Fruit fly (Drosophila melanogaster) whole organism, prepupa: ENCODE data around the gene Uck.

Source experiments
- Blimp-1 ChIP-seq: fragments of 200-800 bp; sonication (Bioruptor generic); optimal IDR thresholded peaks from 3 replicates; lab custom pipeline; 2017; ENCODE audit warnings: missing biosample characterization, missing genetic modification characterization, mild to moderate bottlenecking, moderate library complexity, missing genetic modification reagents
- CG10631 ChIP-seq: fragments of 200-800 bp; sonication (Bioruptor generic); optimal IDR thresholded peaks from 2 replicates; lab custom pipeline; 2016; ENCODE audit warnings: missing biosample characterization, missing genetic modification characterization
- CG10669 ChIP-seq: fragments of 200-800 bp; sonication (Bioruptor generic); optimal IDR thresholded peaks from 3 replicates; lab custom pipeline; 2018; ENCODE audit warnings: missing biosample characterization, mild to moderate bottlenecking, missing genetic modification characterization, moderate library complexity
- CG11294 ChIP-seq: fragments of 200-800 bp; sonication (Bioruptor generic); IDR thresholded peaks from 2 replicates; pipeline ENCODE4 v1.3.6; 2022; ENCODE audit warnings: missing biosample characterization, missing genetic modification characterization
- CG11762 ChIP-seq: fragments of 200-800 bp; sonication (Bioruptor generic); optimal IDR thresholded peaks from 3 replicates; lab custom pipeline; 2016; ENCODE audit warnings: missing biosample characterization, missing genetic modification characterization; ENCODE audit not compliant: insufficient read depth
- CG15336 ChIP-seq: fragments of 200-800 bp; sonication (Bioruptor generic); IDR thresholded peaks from 2 replicates; pipeline ENCODE4 v1.3.6; 2022; ENCODE audit warnings: missing biosample characterization, missing genetic modification characterization
- CG1621 ChIP-seq: fragments of 200-800 bp; sonication (Bioruptor generic); optimal IDR thresholded peaks from 3 replicates; lab custom pipeline; 2018; ENCODE audit warnings: missing biosample characterization, mild to moderate bottlenecking, missing genetic modification characterization
- CG16779 ChIP-seq: fragments of 200-800 bp; sonication (Bioruptor generic); optimal IDR thresholded peaks from 3 replicates; lab custom pipeline; 2017; ENCODE audit warnings: missing biosample characterization, mild to moderate bottlenecking, missing genetic modification characterization
- CG31627 ChIP-seq: fragments of 200-800 bp; sonication (Bioruptor generic); optimal IDR thresholded peaks from 3 replicates; lab custom pipeline; 2016; ENCODE audit warnings: missing biosample characterization, missing genetic modification characterization
- CG32006 ChIP-seq: fragments of 200-800 bp; sonication (Bioruptor generic); optimal IDR thresholded peaks from 3 replicates; lab custom pipeline; 2017; ENCODE audit warnings: missing biosample characterization, mild to moderate bottlenecking, missing genetic modification characterization
- CG34406 ChIP-seq: fragments of 200-800 bp; sonication (Bioruptor generic); optimal IDR thresholded peaks from 3 replicates; lab custom pipeline; 2016; ENCODE audit warnings: missing biosample characterization, missing genetic modification characterization
- CG4318 ChIP-seq: fragments of 200-800 bp; sonication (Bioruptor generic); optimal IDR thresholded peaks from 3 replicates; lab custom pipeline; 2017; ENCODE audit warnings: missing biosample characterization, mild to moderate bottlenecking, missing genetic modification characterization
- CG6163 ChIP-seq: fragments of 200-800 bp; sonication (Bioruptor generic); IDR thresholded peaks from 3 replicates; pipeline ENCODE4 v1.3.6; 2022; ENCODE audit warnings: missing biosample characterization, missing genetic modification characterization
- CG6276 ChIP-seq: fragments of 200-800 bp; sonication (Bioruptor generic); optimal IDR thresholded peaks from 2 replicates; lab custom pipeline; 2017; ENCODE audit warnings: missing biosample characterization, mild to moderate bottlenecking, missing genetic modification characterization
- CG6808 ChIP-seq: fragments of 200-800 bp; sonication (Bioruptor generic); optimal IDR thresholded peaks from 3 replicates; lab custom pipeline; 2017; ENCODE audit warnings: missing biosample characterization, missing genetic modification characterization, mild to moderate bottlenecking, moderate library complexity, missing genetic modification reagents
- CG6854 ChIP-seq: fragments of 200-800 bp; sonication (Bioruptor generic); optimal IDR thresholded peaks from 2 replicates; lab custom pipeline; 2017; ENCODE audit warnings: missing biosample characterization, mild to moderate bottlenecking, missing genetic modification characterization
- CG7368 ChIP-seq: fragments of 200-800 bp; sonication (Bioruptor generic); optimal IDR thresholded peaks from 3 replicates; lab custom pipeline; 2016; ENCODE audit warnings: missing biosample characterization, missing genetic modification characterization
- CG8119 ChIP-seq: fragments of 200-800 bp; sonication (Bioruptor generic); IDR thresholded peaks from 3 replicates; pipeline ENCODE4 v1.3.6; 2022; ENCODE audit warnings: missing biosample characterization, missing genetic modification characterization
- CG8319 ChIP-seq: fragments of 200-800 bp; sonication (Bioruptor generic); optimal IDR thresholded peaks from 3 replicates; lab custom pipeline; 2016; ENCODE audit warnings: missing biosample characterization, missing genetic modification characterization
- CG8632 ChIP-seq: fragments of 200-800 bp; sonication (Bioruptor generic); optimal IDR thresholded peaks from 3 replicates; lab custom pipeline; 2016; ENCODE audit warnings: missing biosample characterization, missing genetic modification characterization
- CG9139 ChIP-seq: fragments of 200-800 bp; sonication (Bioruptor generic); optimal IDR thresholded peaks from 3 replicates; lab custom pipeline; 2017; ENCODE audit warnings: missing biosample characterization, mild to moderate bottlenecking, missing genetic modification characterization
- Eip75B ChIP-seq: fragments of 200-800 bp; sonication (Bioruptor generic); optimal IDR thresholded peaks from 3 replicates; lab custom pipeline; 2016; ENCODE audit warnings: missing biosample characterization, missing genetic modification characterization
- Eip93F ChIP-seq: fragments of 200-800 bp; sonication (Bioruptor generic); optimal IDR thresholded peaks from 2 replicates; lab custom pipeline; 2016; ENCODE audit warnings: missing biosample characterization, mild to moderate bottlenecking, missing genetic modification characterization
- Ets21C ChIP-seq: fragments of 200-800 bp; sonication (Bioruptor generic); optimal IDR thresholded peaks from 3 replicates; lab custom pipeline; 2016; ENCODE audit warnings: missing biosample characterization, missing genetic modification characterization
- Ets96B ChIP-seq: fragments of 200-800 bp; optimal IDR thresholded peaks from 2 replicates; lab custom pipeline; 2019; ENCODE audit warnings: missing biosample characterization, mild to moderate bottlenecking, missing genetic modification characterization, moderate library complexity
- Hr38 ChIP-seq: sonication (Bioruptor generic); optimal IDR thresholded peaks from 2 replicates; lab custom pipeline; 2016; ENCODE audit warnings: missing biosample characterization, missing genetic modification characterization
- Hr39 ChIP-seq: fragments of 200-800 bp; sonication (Bioruptor generic); optimal IDR thresholded peaks from 2 replicates; lab custom pipeline; 2016; ENCODE audit warnings: missing biosample characterization, missing genetic modification characterization
- Lpt ChIP-seq: fragments of 200-800 bp; sonication (Bioruptor generic); optimal IDR thresholded peaks from 3 replicates; lab custom pipeline; 2016; ENCODE audit warnings: missing biosample characterization, missing genetic modification characterization
- OdsH ChIP-seq: fragments of 200-800 bp; sonication (Bioruptor generic); optimal IDR thresholded peaks from 3 replicates; lab custom pipeline; 2016; ENCODE audit warnings: missing biosample characterization, missing genetic modification characterization
- Sox102F ChIP-seq: fragments of 200-800 bp; sonication (Bioruptor generic); optimal IDR thresholded peaks from 2 replicates; lab custom pipeline; 2016; ENCODE audit warnings: missing biosample characterization, mild to moderate bottlenecking, missing genetic modification characterization
- Sox15 ChIP-seq: fragments of 200-800 bp; sonication (Bioruptor generic); optimal IDR thresholded peaks from 3 replicates; lab custom pipeline; 2016; ENCODE audit warnings: missing biosample characterization, missing genetic modification characterization
- achi ChIP-seq: fragments of 200-800 bp; sonication (Bioruptor generic); optimal IDR thresholded peaks from 3 replicates; lab custom pipeline; 2016; ENCODE audit warnings: missing biosample characterization, missing genetic modification characterization
- acj6 ChIP-seq: fragments of 200-800 bp; sonication (Bioruptor generic); optimal IDR thresholded peaks from 3 replicates; lab custom pipeline; 2016; ENCODE audit warnings: missing biosample characterization, missing genetic modification characterization
- cyc ChIP-seq: fragments of 200-800 bp; sonication (Bioruptor generic); optimal IDR thresholded peaks from 3 replicates; lab custom pipeline; 2016; ENCODE audit warnings: missing biosample characterization, missing genetic modification characterization
- dac ChIP-seq: fragments of 200-800 bp; sonication (Bioruptor generic); optimal IDR thresholded peaks from 2 replicates; lab custom pipeline; 2017; ENCODE audit warnings: missing biosample characterization, mild to moderate bottlenecking, missing genetic modification characterization
- dsx ChIP-seq: fragments of 200-800 bp; optimal IDR thresholded peaks from 3 replicates; lab custom pipeline; 2019; ENCODE audit warnings: missing biosample characterization, mild to moderate bottlenecking, missing genetic modification characterization, moderate library complexity; ENCODE audit not compliant: poor library complexity, severe bottlenecking
- eg ChIP-seq: fragments of 200-800 bp; sonication (Bioruptor generic); IDR thresholded peaks from 3 replicates; pipeline ENCODE4 v1.3.6; 2022; ENCODE audit warnings: missing biosample characterization, missing genetic modification characterization
- esn ChIP-seq: fragments of 200-800 bp; sonication (Bioruptor generic); optimal IDR thresholded peaks from 2 replicates; lab custom pipeline; 2016; ENCODE audit warnings: missing biosample characterization, mild to moderate bottlenecking, missing genetic modification characterization, moderate library complexity
- fd85E ChIP-seq: fragments of 200-800 bp; sonication (Bioruptor generic); optimal IDR thresholded peaks from 3 replicates; lab custom pipeline; 2016; ENCODE audit warnings: missing biosample characterization, missing genetic modification characterization
- net ChIP-seq: fragments of 200-800 bp; sonication (Bioruptor generic); optimal IDR thresholded peaks from 3 replicates; lab custom pipeline; 2016; ENCODE audit warnings: missing biosample characterization, missing genetic modification characterization
- salr ChIP-seq, 2 experiments: fragments of 200-800 bp; sonication (Bioruptor generic); optimal IDR thresholded peaks; 3 replicates each; lab custom pipeline; 2016 to 2018; ENCODE audit warnings: missing biosample characterization in 2 of 2, missing genetic modification characterization in 2 of 2, mild to moderate bottlenecking in 1 of 2
- ss ChIP-seq, 2 experiments: fragments of 200-800 bp; sonication (Bioruptor generic); optimal IDR thresholded peaks; 2 replicates in 1 of 2; 3 replicates in 1 of 2; lab custom pipeline; 2017 to 2018; ENCODE audit warnings: mild to moderate bottlenecking in 2 of 2, missing biosample characterization in 2 of 2, missing genetic modification characterization in 2 of 2, moderate library complexity in 1 of 2
- svp ChIP-seq: fragments of 200-800 bp; sonication (Bioruptor generic); peaks from one replicate; lab custom pipeline; 2016; ENCODE audit warnings: missing biosample characterization, missing genetic modification characterization
- topi ChIP-seq: fragments of 200-800 bp; sonication (Bioruptor generic); optimal IDR thresholded peaks from 3 replicates; lab custom pipeline; 2016; ENCODE audit warnings: missing biosample characterization, missing genetic modification characterization
- vri ChIP-seq: fragments of 200-800 bp; sonication (Bioruptor generic); optimal IDR thresholded peaks from 3 replicates; lab custom pipeline; 2016; ENCODE audit warnings: missing biosample characterization, mild to moderate bottlenecking, missing genetic modification characterization

Uck gene

dm6 chr3R:24298534-24298936 is 8.6 kb downstream of the Uck start (continued):
- TF ChIP-seq Eip93F (GFP tag; lab: Kevin White, UChicago) = no peak
- TF ChIP-seq CG11762 = peak; percentile 7
- TF ChIP-seq topi (GFP tag; lab: Kevin White, UChicago) = peak; percentile 50
- no peak for TF ChIP-seq Blimp-1 (GFP tag; lab: Kevin White, UChicago)
- TF ChIP-seq CG8632 (GFP tag; lab: Kevin White, UChicago) = peak; percentile 11
- TF ChIP-seq CG6276 (GFP tag; lab: Kevin White, UChicago) = no peak
- no peak for TF ChIP-seq dsx
- TF ChIP-seq ss (GFP tag; optimal IDR thresholded peaks at IDR 0.05; lab: Kevin White, UChicago) = peak in 1 of 2 experiments; percentile 31
- no peak for TF ChIP-seq Sox15 (GFP tag; lab: Kevin White, UChicago)
- TF ChIP-seq CG10631 (GFP tag; lab: Kevin White, UChicago) = peak; percentile 18
- no peak for TF ChIP-seq CG8319 (GFP tag; lab: Kevin White, UChicago)
- no peak for TF ChIP-seq eg
- peak; percentile 75 for TF ChIP-seq Sox102F (GFP tag; lab: Kevin White, UChicago)
- peak; percentile 44 for TF ChIP-seq CG32006 (GFP tag; lab: Kevin White, UChicago)
- no peak for TF ChIP-seq svp (GFP tag; lab: Kevin White, UChicago)
- no peak for TF ChIP-seq Lpt (GFP tag; lab: Kevin White, UChicago)
- TF ChIP-seq CG8119 (GFP tag; lab: Robert Waterston, UW) = no peak
- no peak for TF ChIP-seq CG15336 (GFP tag; lab: Robert Waterston, UW)
- peak; percentile 39 for TF ChIP-seq OdsH (GFP tag; lab: Kevin White, UChicago)
- TF ChIP-seq Ets96B (tag; lab: Kevin White, UChicago) = peak; percentile 24
- TF ChIP-seq CG6163 (GFP tag; lab: Robert Waterston, UW) = no peak; the same call in 2 of the 3 replicates
- peak; percentile 31 for TF ChIP-seq CG6808 (GFP tag; lab: Kevin White, UChicago)
- no peak for TF ChIP-seq fd85E
- TF ChIP-seq salr (GFP tag; optimal IDR thresholded peaks at IDR 0.05; lab: Kevin White, UChicago) = peak in 1 of 2 experiments; percentile 22
- no peak for TF ChIP-seq Hr38 (GFP tag; lab: Kevin White, UChicago)
- TF ChIP-seq CG6854 = no peak
- peak; percentile 39 for TF ChIP-seq Hr39
- TF ChIP-seq cyc (GFP tag; lab: Kevin White, UChicago) = peak; percentile 43
- TF ChIP-seq net (GFP tag; lab: Kevin White, UChicago) = peak; percentile 37
- peak; percentile 40 for TF ChIP-seq CG10669 (GFP tag; lab: Kevin White, UChicago)

dm6 chr3R:24299148-24299547 is 9.2 kb downstream of the Uck start:
- no peak for TF ChIP-seq ss (GFP tag; optimal IDR thresholded peaks at IDR 0.05; lab: Kevin White, UChicago)
- no peak for TF ChIP-seq Lpt (GFP tag; lab: Kevin White, UChicago)
- TF ChIP-seq fd85E = no peak
- TF ChIP-seq dac (GFP tag; lab: Kevin White, UChicago) = no peak
- TF ChIP-seq CG6808 (GFP tag; lab: Kevin White, UChicago) = no peak
- no peak for TF ChIP-seq CG8319 (GFP tag; lab: Kevin White, UChicago)
- TF ChIP-seq Ets21C = no peak
- no peak for TF ChIP-seq Hr38 (GFP tag; lab: Kevin White, UChicago)
- TF ChIP-seq eg = no peak
- TF ChIP-seq Eip75B (GFP tag; lab: Kevin White, UChicago) = no peak
- TF ChIP-seq achi (GFP tag; lab: Kevin White, UChicago) = no peak
- no peak for TF ChIP-seq OdsH (GFP tag; lab: Kevin White, UChicago)
- no peak for TF ChIP-seq CG31627 (GFP tag; lab: Kevin White, UChicago)
- TF ChIP-seq CG9139 (GFP tag; lab: Kevin White, UChicago) = no peak
- TF ChIP-seq CG1621 = no peak
- TF ChIP-seq CG10669 (GFP tag; lab: Kevin White, UChicago) = no peak

dm6 chr3R:24301520-24301919 is 11.5 kb downstream of the Uck start:
- TF ChIP-seq acj6 (GFP tag; lab: Kevin White, UChicago) (peak; percentile 39), Hr39 (no peak), CG11294 (0 out of 2 replicates have a peak, but pooled peaks have one; percentile 10), Eip75B (GFP tag; lab: Kevin White, UChicago) (peak; percentile 31), CG16779 (no peak), Hr38 (GFP tag; lab: Kevin White, UChicago) (no peak), CG8119 (GFP tag; lab: Robert Waterston, UW) (no peak; the same call in 2 of the 3 replicates), svp (GFP tag; lab: Kevin White, UChicago) (no peak), vri (GFP tag; lab: Kevin White, UChicago) (no peak), CG7368 (peak; percentile 23), CG6276 (GFP tag; lab: Kevin White, UChicago) (peak; percentile 18), dsx (no peak), Eip93F (GFP tag; lab: Kevin White, UChicago) (no peak), Ets96B (tag; lab: Kevin White, UChicago) (peak; percentile 16), CG32006 (GFP tag; lab: Kevin White, UChicago) (peak; percentile 60), esn (GFP tag; lab: Kevin White, UChicago) (peak; percentile 59), salr (GFP tag; optimal IDR thresholded peaks at IDR 0.05; lab: Kevin White, UChicago) (no peak), CG34406 (GFP tag; lab: Kevin White, UChicago) (no peak), OdsH (GFP tag; lab: Kevin White, UChicago) (peak; percentile 50), ss (GFP tag; optimal IDR thresholded peaks at IDR 0.05; lab: Kevin White, UChicago) (peak in 1 of 2 experiments; percentile 15), CG4318 (GFP tag; lab: Kevin White, UChicago) (peak; percentile 25), Sox102F (GFP tag; lab: Kevin White, UChicago) (no peak)
